Worm (Caenorhabditis elegans): ENCODE results near the gene M01B2.10.

ce11 chrV:15310780-15311179 is 48.5 kb upstream of the M01B2.10 start, which contains the start of gene irld-62:
- TF ChIP-seq ztf-29 (GFP tag; IDR thresholded peaks at IDR 0.05) = no peak
- TF ChIP-seq ztf-23 (GFP tag; IDR thresholded peaks at IDR 0.05) = no peak
